Worm (Caenorhabditis elegans) whole organism, L1 larva: ENCODE data around the gene eif-3.G.

Experiments used
- alr-1 ChIP-seq: fragments of 200-800 bp; sonication (Bioruptor generic); optimal IDR thresholded peaks from 2 replicates; lab custom pipeline; 2018; ENCODE audit warnings: borderline replicate concordance, mild to moderate bottlenecking, missing genetic modification characterization, missing compliant biosample characterization
- aly-2 ChIP-seq: fragments of 150-350 bp; optimal IDR thresholded peaks from 2 replicates; lab custom pipeline; 2014; ENCODE audit warnings: missing biosample characterization, missing genetic modification characterization
- elt-3 ChIP-seq, 6 experiments: fragments of 150-350 bp in 1 of 6; sonication (generic microtip); optimal IDR thresholded peaks; 2 replicates each; lab custom pipeline; 2017 to 2018; ENCODE audit warnings: missing biosample characterization in 6 of 6, missing genetic modification characterization in 6 of 6, inconsistent platforms in 1 of 6
- nhr-11 ChIP-seq: fragments of 150-350 bp; optimal IDR thresholded peaks from 2 replicates; lab custom pipeline; 2014; ENCODE audit warnings: missing biosample characterization, missing genetic modification characterization
- nhr-28 ChIP-seq: fragments of 150-350 bp; optimal IDR thresholded peaks from 2 replicates; lab custom pipeline; 2014; ENCODE audit warnings: missing biosample characterization, missing genetic modification characterization
- nhr-71 ChIP-seq: sonication (generic microtip); optimal IDR thresholded peaks from 2 replicates; lab custom pipeline; 2016; ENCODE audit warnings: mild to moderate bottlenecking, missing genetic modification characterization, moderate library complexity, missing compliant biosample characterization
- skn-1 ChIP-seq: fragments of 150-350 bp; optimal IDR thresholded peaks from 2 replicates; lab custom pipeline; 2014; ENCODE audit warnings: missing biosample characterization, missing genetic modification characterization
- sptf-1 ChIP-seq: fragments of 150-350 bp; optimal IDR thresholded peaks from 2 replicates; lab custom pipeline; 2014; ENCODE audit warnings: missing biosample characterization, missing genetic modification characterization
- ztf-11 ChIP-seq, 2 experiments: sonication (generic microtip); optimal IDR thresholded peaks; 2 replicates each; lab custom pipeline; 2016 to 2017; ENCODE audit warnings: missing genetic modification characterization in 2 of 2, missing biosample characterization in 1 of 2, missing compliant biosample characterization in 1 of 2
- ztf-4 ChIP-seq: fragments of 150-350 bp; optimal IDR thresholded peaks from 2 replicates; lab custom pipeline; 2014; ENCODE audit warnings: missing biosample characterization, missing genetic modification characterization

DNA sequence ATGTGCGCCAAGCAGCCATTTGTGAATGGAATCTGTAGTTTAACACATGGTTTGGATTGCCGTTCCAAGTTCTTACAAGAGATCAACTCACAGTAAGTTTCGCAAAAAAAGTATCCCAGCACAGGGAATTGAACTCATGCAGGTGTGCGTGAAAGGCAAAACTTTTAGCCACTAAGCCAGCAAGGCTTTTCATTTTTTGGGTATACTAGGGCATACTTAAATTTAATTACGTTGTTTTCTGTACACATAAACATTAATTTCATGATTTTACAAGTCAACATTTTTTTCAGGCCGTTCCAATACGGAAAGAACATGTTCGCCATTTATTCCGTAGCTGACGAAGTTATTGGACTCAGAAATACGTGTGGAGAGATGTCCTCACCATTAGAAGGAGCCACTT lies 1.0 kb upstream of the eif-3.G start:
- TF ChIP-seq ztf-11 (tag; optimal IDR thresholded peaks at IDR 0.05; lab: Kevin White, UChicago) (no peak), sptf-1 (no peak), ztf-4 (no peak), alr-1 (tag; lab: Kevin White, UChicago) (no peak), skn-1 (tag; lab: Kevin White, UChicago) (no peak), aly-2 (tag; lab: Kevin White, UChicago) (no peak), nhr-11 (tag; lab: Kevin White, UChicago) (no peak), nhr-71 (tag; lab: Kevin White, UChicago) (no peak), elt-3 (tag; optimal IDR thresholded peaks at IDR 0.05; lab: Kevin White, UChicago) (no peak), nhr-28 (tag; lab: Kevin White, UChicago) (no peak)
